Worm (Caenorhabditis elegans) whole organism, late embryonic: ENCODE results near the gene ins-15.
A peak's percentile ranks its signal among the peaks of the same experiment; 100 is the strongest.

Experiments
- ceh-2 ChIP-seq: sonication (generic microtip); optimal IDR thresholded peaks from 2 replicates; lab custom pipeline; 2016; ENCODE audit warnings: missing genotype, missing genetic modification characterization, missing compliant biosample characterization
- ceh-30 ChIP-seq: fragments of 150-350 bp; optimal IDR thresholded peaks from 2 replicates; lab custom pipeline; 2014; ENCODE audit warnings: missing biosample characterization, missing genetic modification characterization
- che-1 ChIP-seq: sonication (generic microtip); optimal IDR thresholded peaks from 2 replicates; lab custom pipeline; 2016; ENCODE audit warnings: mild to moderate bottlenecking, missing genetic modification characterization, missing compliant biosample characterization
- fkh-10 ChIP-seq: fragments of 150-350 bp; optimal IDR thresholded peaks from 2 replicates; lab custom pipeline; 2014; ENCODE audit warnings: missing biosample characterization, missing genetic modification reagents, missing genetic modification characterization
- hlh-6 ChIP-seq: sonication (generic microtip); optimal IDR thresholded peaks from 2 replicates; lab custom pipeline; 2016; ENCODE audit warnings: missing genotype, missing genetic modification characterization, missing compliant biosample characterization
- nfya-1 ChIP-seq: sonication (generic microtip); optimal IDR thresholded peaks from 2 replicates; lab custom pipeline; 2017; ENCODE audit warnings: missing genetic modification characterization, mild to moderate bottlenecking, missing compliant biosample characterization, antibody characterized with exemption, moderate library complexity
- nhr-11 ChIP-seq: fragments of 150-350 bp; optimal IDR thresholded peaks from 2 replicates; lab custom pipeline; 2014; ENCODE audit warnings: missing biosample characterization, missing genetic modification characterization
- pha-4 ChIP-seq: fragments of 150-350 bp; optimal IDR thresholded peaks from 2 replicates; lab custom pipeline; 2018; ENCODE audit warnings: missing biosample characterization, missing genetic modification reagents, missing genetic modification characterization
- pqm-1 ChIP-seq: sonication (generic microtip); optimal IDR thresholded peaks from 2 replicates; lab custom pipeline; 2016; ENCODE audit warnings: missing genetic modification characterization, missing compliant biosample characterization
- pros-1 ChIP-seq: fragments of 150-350 bp; optimal IDR thresholded peaks from 2 replicates; lab custom pipeline; 2014; ENCODE audit warnings: missing biosample characterization, missing genetic modification reagents, missing genetic modification characterization
- rnt-1 ChIP-seq: sonication (generic microtip); optimal IDR thresholded peaks from 2 replicates; lab custom pipeline; 2016; ENCODE audit warnings: missing genetic modification characterization, missing compliant biosample characterization
- sox-4 ChIP-seq: sonication (generic microtip); optimal IDR thresholded peaks from 2 replicates; lab custom pipeline; 2017; ENCODE audit warnings: mild to moderate bottlenecking, missing genetic modification characterization, inconsistent platforms, missing compliant biosample characterization
- tbx-7 ChIP-seq: sonication (generic microtip); optimal IDR thresholded peaks from 2 replicates; lab custom pipeline; 2016; ENCODE audit warnings: missing genotype, missing genetic modification characterization, missing compliant biosample characterization
- unc-3 ChIP-seq, 2 experiments: fragments of 200-800 bp in 1 of 2; sonication (Bioruptor generic) in 1 of 2; sonication (generic microtip) in 1 of 2; conservative IDR thresholded peaks in 1 of 2; optimal IDR thresholded peaks in 1 of 2; 2 replicates each; pipeline versions ENCODE4 v1.3.6 to Lab custom; 2016 to 2022; ENCODE audit warnings: missing compliant biosample characterization in 2 of 2, missing genetic modification characterization in 2 of 2, missing genetic modification reagents in 1 of 2

DNA sequence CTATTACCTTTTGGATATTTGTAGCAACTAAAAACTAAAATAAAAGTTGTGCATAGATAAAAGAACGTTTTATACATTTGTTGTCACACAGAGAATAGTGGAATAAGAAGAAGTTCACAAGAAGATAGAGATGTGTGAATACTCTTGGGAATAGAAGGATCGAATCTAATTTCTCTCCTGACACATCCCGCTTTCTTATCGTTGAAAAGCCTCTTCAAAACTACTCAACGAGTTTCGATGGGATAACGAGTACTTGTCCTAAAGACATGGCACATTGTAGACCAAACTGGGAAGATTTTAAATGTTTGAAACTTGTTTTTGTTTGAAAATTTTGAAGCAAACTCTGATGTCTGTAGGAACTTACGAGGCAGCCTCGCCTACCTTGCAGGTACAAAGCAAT, 27.9 kb upstream of the ins-15 start:
- TF ChIP-seq pha-4 (tag; lab: Kevin White, UChicago), result no peak
- TF ChIP-seq unc-3 (GFP tag; conservative IDR thresholded peaks at IDR 0.05; lab: Robert Waterston, UW), result no peak
- TF ChIP-seq unc-3 (tag; optimal IDR thresholded peaks at IDR 0.05; lab: Kevin White, UChicago), result peak; percentile 34
- no peak for TF ChIP-seq hlh-6
- TF ChIP-seq pros-1 (tag; lab: Kevin White, UChicago), result no peak
- TF ChIP-seq che-1, result no peak
- TF ChIP-seq sox-4 (tag; lab: Kevin White, UChicago), result no peak
- no peak for TF ChIP-seq ceh-2
- TF ChIP-seq nfya-1 (tag; lab: Kevin White, UChicago), result no peak
- no peak for TF ChIP-seq rnt-1 (tag; lab: Kevin White, UChicago)
- no peak for TF ChIP-seq nhr-11 (tag; lab: Kevin White, UChicago)
- TF ChIP-seq pqm-1 (tag; lab: Kevin White, UChicago), result no peak
- TF ChIP-seq ceh-30 (tag; lab: Kevin White, UChicago), result no peak
- TF ChIP-seq tbx-7 (tag; lab: Kevin White, UChicago), result no peak
- TF ChIP-seq fkh-10 (GFP tag; lab: Kevin White, UChicago), result no peak
